Worm (Caenorhabditis elegans) whole organism, young adult: ENCODE measurements around the gene grl-25.

Source experiments
- C06A6.2 ChIP-seq: fragments of 200-800 bp; sonication (Bioruptor generic); conservative IDR thresholded peaks from 2 replicates; pipeline ENCODE4 v1.3.6; 2022; ENCODE audit warnings: missing genetic modification characterization, missing compliant biosample characterization
- D2030.7 ChIP-seq: fragments of 200-800 bp; sonication (Bioruptor generic); IDR thresholded peaks from 2 replicates; pipeline ENCODE4 v1.3.6; 2022; ENCODE audit warnings: missing genetic modification reagents, missing genetic modification characterization, missing compliant biosample characterization
- F23B12.7 ChIP-seq: sonication (generic microtip); optimal IDR thresholded peaks from 2 replicates; lab custom pipeline; 2017; ENCODE audit warnings: missing genetic modification characterization, mild to moderate bottlenecking, missing compliant biosample characterization, antibody characterized with exemption, moderate library complexity; ENCODE audit not compliant: insufficient read depth
- F49E8.2 ChIP-seq: sonication (generic microtip); optimal IDR thresholded peaks from 3 replicates; lab custom pipeline; 2017; ENCODE audit warnings: missing genetic modification characterization, mild to moderate bottlenecking, missing compliant biosample characterization, antibody characterized with exemption, moderate library complexity; ENCODE audit not compliant: insufficient read depth
- T07F8.4 ChIP-seq: sonication (generic microtip); optimal IDR thresholded peaks from 2 replicates; lab custom pipeline; 2016; ENCODE audit warnings: mild to moderate bottlenecking, missing genetic modification characterization, moderate library complexity, missing compliant biosample characterization
- Y67H2A.10 ChIP-seq: fragments of 200-800 bp; sonication (Bioruptor generic); conservative IDR thresholded peaks from 2 replicates; pipeline ENCODE4 v1.3.6; 2022; ENCODE audit warnings: missing genetic modification reagents, missing genetic modification characterization, missing compliant biosample characterization
- Y79H2A.3 ChIP-seq: fragments of 200-800 bp; sonication (Bioruptor generic); conservative IDR thresholded peaks from 2 replicates; pipeline ENCODE4 v1.3.6; 2022; ENCODE audit warnings: missing genetic modification reagents, missing genetic modification characterization, missing compliant biosample characterization
- Y95B8A.8 ChIP-seq: fragments of 200-800 bp; sonication (Bioruptor generic); IDR thresholded peaks from 2 replicates; pipeline ENCODE4 v1.3.6; 2022; ENCODE audit warnings: missing genetic modification reagents, missing genetic modification characterization, missing compliant biosample characterization
- ZK185.1 ChIP-seq: sonication (generic microtip); optimal IDR thresholded peaks from 2 replicates; lab custom pipeline; 2016; ENCODE audit warnings: mild to moderate bottlenecking, missing genetic modification characterization, missing compliant biosample characterization; ENCODE audit not compliant: poor library complexity, severe bottlenecking
- ama-1 ChIP-seq, 3 experiments: fragments of 150-350 bp in 1 of 3; sonication (generic microtip) in 2 of 3; optimal IDR thresholded peaks; 2 replicates each; lab custom pipeline; 2014 to 2018; ENCODE audit warnings: missing biosample characterization in 2 of 3, missing genetic modification characterization in 2 of 3, missing genetic modification reagents in 2 of 3
- aptf-3 ChIP-seq: fragments of 200-800 bp; sonication (Bioruptor generic); IDR thresholded peaks from 2 replicates; pipeline ENCODE4 v1.3.6; 2022; ENCODE audit warnings: missing genetic modification characterization, missing compliant biosample characterization
- attf-5 ChIP-seq: fragments of 200-800 bp; sonication (Bioruptor generic); optimal IDR thresholded peaks from 2 replicates; lab custom pipeline; 2018; ENCODE audit warnings: mild to moderate bottlenecking, missing genetic modification characterization, missing compliant biosample characterization
- bed-1 ChIP-seq: fragments of 200-800 bp; sonication (Bioruptor generic); IDR thresholded peaks from 2 replicates; pipeline ENCODE4 v1.3.6; 2022; ENCODE audit warnings: missing genetic modification reagents, missing genetic modification characterization, missing compliant biosample characterization
- cebp-1 ChIP-seq, 2 experiments: fragments of 200-800 bp in 1 of 2; sonication (Bioruptor generic) in 1 of 2; sonication (generic microtip) in 1 of 2; IDR thresholded peaks in 1 of 2; optimal IDR thresholded peaks in 1 of 2; 2 replicates each; pipeline versions ENCODE4 v1.3.6 to Lab custom; 2017 to 2022; ENCODE audit warnings: missing compliant biosample characterization in 2 of 2, missing genetic modification characterization in 2 of 2, mild to moderate bottlenecking in 1 of 2, missing genetic modification reagents in 1 of 2, moderate library complexity in 1 of 2
- ceh-100 ChIP-seq: fragments of 200-800 bp; sonication (Bioruptor generic); IDR thresholded peaks from 2 replicates; pipeline ENCODE4 v1.3.6; 2022; ENCODE audit warnings: missing genetic modification reagents, missing genetic modification characterization, missing compliant biosample characterization
- ceh-58 ChIP-seq: fragments of 200-800 bp; sonication (Bioruptor generic); IDR thresholded peaks from 2 replicates; pipeline ENCODE4 v1.3.6; 2022; ENCODE audit warnings: missing genetic modification characterization, missing compliant biosample characterization
- ets-4 ChIP-seq: fragments of 200-800 bp; sonication (Bioruptor generic); optimal IDR thresholded peaks from 2 replicates; lab custom pipeline; 2018; ENCODE audit warnings: mild to moderate bottlenecking, missing genetic modification characterization, missing compliant biosample characterization
- fkh-3 ChIP-seq: sonication (generic microtip); optimal IDR thresholded peaks from 2 replicates; lab custom pipeline; 2016; ENCODE audit warnings: mild to moderate bottlenecking, missing genetic modification characterization, missing compliant biosample characterization
- gei-17 ChIP-seq: fragments of 200-800 bp; sonication (Bioruptor generic); optimal IDR thresholded peaks from 2 replicates; lab custom pipeline; 2018; ENCODE audit warnings: mild to moderate bottlenecking, missing genetic modification characterization, missing compliant biosample characterization
- hmg-1.2 ChIP-seq: fragments of 200-800 bp; sonication (Bioruptor generic); IDR thresholded peaks from 2 replicates; pipeline ENCODE4 v1.3.6; 2022; ENCODE audit warnings: missing genetic modification reagents, missing genetic modification characterization, missing compliant biosample characterization
- hrde-1 ChIP-seq: sonication (generic microtip); optimal IDR thresholded peaks from 2 replicates; lab custom pipeline; 2016; ENCODE audit warnings: missing genetic modification characterization, mild to moderate bottlenecking, missing compliant biosample characterization, moderate library complexity, missing genotype, missing genetic modification reagents, borderline replicate concordance
- let-607 ChIP-seq, 2 experiments: fragments of 200-800 bp in 1 of 2; sonication (Bioruptor generic) in 1 of 2; sonication (generic microtip) in 1 of 2; optimal IDR thresholded peaks; 2 replicates each; lab custom pipeline; 2016 to 2018; ENCODE audit warnings: mild to moderate bottlenecking in 2 of 2, missing compliant biosample characterization in 2 of 2, missing genetic modification characterization in 2 of 2, moderate library complexity in 2 of 2, missing genotype in 1 of 2
- lin-26 ChIP-seq: fragments of 200-800 bp; sonication (Bioruptor generic); IDR thresholded peaks from 2 replicates; pipeline ENCODE4 v1.3.6; 2022; ENCODE audit warnings: missing genetic modification reagents, missing genetic modification characterization, missing compliant biosample characterization
- lir-1 ChIP-seq: fragments of 200-800 bp; sonication (Bioruptor generic); conservative IDR thresholded peaks from 2 replicates; pipeline ENCODE4 v1.3.6; 2022; ENCODE audit warnings: missing genetic modification reagents, missing genetic modification characterization, missing compliant biosample characterization
- madf-6 ChIP-seq: fragments of 200-800 bp; sonication (Bioruptor generic); IDR thresholded peaks from 2 replicates; pipeline ENCODE4 v1.3.6; 2022; ENCODE audit warnings: missing genetic modification reagents, missing genetic modification characterization, missing compliant biosample characterization
- nfya-1 ChIP-seq: sonication (generic microtip); optimal IDR thresholded peaks from 2 replicates; lab custom pipeline; 2017; ENCODE audit warnings: antibody characterized with exemption, missing compliant biosample characterization, missing genetic modification characterization, borderline replicate concordance; ENCODE audit not compliant: insufficient read depth
- nhr-27 ChIP-seq: fragments of 200-800 bp; sonication (Bioruptor generic); optimal IDR thresholded peaks from 2 replicates; lab custom pipeline; 2018; ENCODE audit warnings: mild to moderate bottlenecking, missing genetic modification characterization, moderate library complexity, missing compliant biosample characterization
- nhr-80 ChIP-seq: sonication (generic microtip); optimal IDR thresholded peaks from 2 replicates; lab custom pipeline; 2016; ENCODE audit warnings: missing genetic modification characterization, missing compliant biosample characterization
- pbrm-1 ChIP-seq: fragments of 200-800 bp; sonication (Bioruptor generic); IDR thresholded peaks from 2 replicates; pipeline ENCODE4 v1.3.6; 2022; ENCODE audit warnings: missing genetic modification reagents, missing genetic modification characterization, missing compliant biosample characterization
- sdz-38 ChIP-seq: sonication (generic microtip); optimal IDR thresholded peaks from 2 replicates; lab custom pipeline; 2016; ENCODE audit warnings: missing genotype, missing genetic modification characterization, missing compliant biosample characterization
- unc-130 ChIP-seq: sonication (generic microtip); optimal IDR thresholded peaks from 2 replicates; lab custom pipeline; 2016; ENCODE audit warnings: missing genetic modification reagents, missing genetic modification characterization, missing compliant biosample characterization
- ztf-25 ChIP-seq: fragments of 200-800 bp; sonication (Bioruptor generic); IDR thresholded peaks from 2 replicates; pipeline ENCODE4 v1.3.6; 2022; ENCODE audit warnings: missing genetic modification reagents, missing genetic modification characterization, missing compliant biosample characterization

The grl-25 gene

DNA sequence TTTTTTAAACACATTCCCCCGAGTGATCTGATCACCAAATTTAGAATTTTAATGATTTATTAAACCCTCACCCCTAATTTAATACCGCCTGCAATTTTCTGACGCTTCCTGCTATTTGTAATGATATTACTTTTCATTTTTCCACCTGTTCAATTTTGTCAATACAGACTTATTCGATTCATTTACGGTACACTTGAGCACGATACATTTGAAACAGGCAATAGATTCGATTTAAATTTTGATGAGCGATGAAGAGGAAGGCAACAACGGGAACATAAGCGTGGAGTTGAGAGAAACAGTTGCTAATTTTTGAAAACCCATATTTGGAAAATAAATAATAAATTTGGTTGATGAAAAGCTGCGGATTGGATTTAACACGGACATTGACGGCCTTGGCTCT is 42.6 kb downstream of the grl-25 start (continued):
- TF ChIP-seq Y67H2A.10 (GFP tag; lab: Robert Waterston, UW) (no peak), lin-26 (GFP tag; lab: Robert Waterston, UW) (no peak), nfya-1 (tag; lab: Kevin White, UChicago) (no peak), lir-1 (GFP tag; lab: Robert Waterston, UW) (no peak), gei-17 (GFP tag; lab: Kevin White, UChicago) (no peak), unc-130 (peak; percentile 8), hrde-1 (peak; percentile 59), cebp-1 (GFP tag; IDR thresholded peaks at IDR 0.05; lab: Robert Waterston, UW) (no peak), cebp-1 (tag; optimal IDR thresholded peaks at IDR 0.05; lab: Kevin White, UChicago) (peak; percentile 29), F49E8.2 (tag; lab: Kevin White, UChicago) (peak; percentile 23), ets-4 (no peak), pbrm-1 (GFP tag; lab: Robert Waterston, UW) (no peak), ceh-58 (0 out of 2 replicates have a peak, but pooled peaks have one; percentile 76), madf-6 (GFP tag; lab: Robert Waterston, UW) (no peak; the same call in 1 of the 2 replicates), Y95B8A.8 (GFP tag; lab: Robert Waterston, UW) (peak; percentile 74; the same call in 1 of the 2 replicates), hmg-1.2 (peak; percentile 26; the same call in 1 of the 2 replicates), C06A6.2 (GFP tag; lab: Robert Waterston, UW) (no peak), fkh-3 (tag; lab: Kevin White, UChicago) (no peak), Y79H2A.3 (GFP tag; lab: Robert Waterston, UW) (peak; percentile 63; the same call in 1 of the 2 replicates)

DNA sequence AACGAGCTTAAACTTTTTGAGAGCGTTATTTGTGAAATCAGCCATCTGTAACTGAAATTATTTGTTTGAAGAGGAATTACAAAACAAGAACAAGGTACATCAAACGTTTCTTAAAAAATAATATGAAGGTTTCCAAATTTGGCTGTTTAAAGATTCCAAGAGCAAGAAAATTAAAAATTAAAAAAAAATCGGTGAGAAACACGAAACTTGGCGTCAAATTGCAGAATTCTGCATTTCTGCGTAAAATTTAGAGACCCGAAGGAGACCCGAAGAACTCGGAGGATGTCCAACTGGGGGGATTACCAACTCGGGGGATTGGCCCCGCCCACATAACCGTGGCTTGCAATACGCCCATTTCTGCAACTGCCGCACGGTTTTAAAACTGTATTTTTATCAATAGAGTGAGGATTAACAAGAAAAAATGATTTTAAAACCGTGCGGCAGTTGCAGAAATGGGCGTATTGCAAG is 43.8 kb downstream of the grl-25 start, which contains the start of gene rab-6.1:
Gene rab-6.1 (minus strand): TSS at position 51 of the 468 bp plus-strand sequence.
- TF ChIP-seq ceh-100 (GFP tag; lab: Robert Waterston, UW), result peak; percentile 65
- peak; percentile 56 for TF ChIP-seq D2030.7 (GFP tag; lab: Robert Waterston, UW)
- 0 out of 2 replicates have a peak, but pooled peaks have one; percentile 24 for TF ChIP-seq bed-1 (GFP tag; lab: Robert Waterston, UW)
- TF ChIP-seq, all 124 proteins: peak for 3; not testable (repeated sequence) for 121

DNA sequence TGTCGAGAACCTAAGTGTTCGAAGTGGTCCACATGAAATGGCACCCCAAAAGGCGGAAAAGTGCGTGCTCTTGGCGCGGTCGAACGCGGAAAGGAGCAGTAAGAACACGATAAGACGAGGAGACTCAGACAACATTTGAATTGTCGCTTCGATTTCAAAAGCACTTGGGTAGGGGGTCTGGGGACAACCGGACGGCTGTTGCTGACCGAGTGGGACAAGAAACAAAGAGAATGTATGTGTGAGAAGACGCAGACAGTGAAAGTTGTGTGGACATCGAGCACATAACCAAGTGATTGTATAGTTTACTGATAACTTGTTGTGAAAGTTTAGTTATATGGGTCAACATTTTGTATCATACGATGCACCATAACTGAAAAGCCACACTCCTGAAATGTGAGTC is 45.1 kb downstream of the grl-25 start:
- TF ChIP-seq F23B12.7 (no peak), cebp-1 (GFP tag; IDR thresholded peaks at IDR 0.05; lab: Robert Waterston, UW) (peak; percentile 46; the same call in 1 of the 2 replicates), cebp-1 (tag; optimal IDR thresholded peaks at IDR 0.05; lab: Kevin White, UChicago) (no peak), ceh-58 (no peak), ama-1 (optimal IDR thresholded peaks at IDR 0.05; lab: Kevin White, UChicago) (no peak), ama-1 (GFP tag; optimal IDR thresholded peaks at IDR 0.05; lab: Kevin White, UChicago) (no peak), aptf-3 (no peak), nhr-80 (peak; percentile 78), nhr-27 (tag; lab: Kevin White, UChicago) (no peak), T07F8.4 (tag; lab: Kevin White, UChicago) (no peak), ZK185.1 (tag; lab: Kevin White, UChicago) (no peak), lir-1 (GFP tag; lab: Robert Waterston, UW) (no peak), attf-5 (GFP tag; lab: Kevin White, UChicago) (peak; percentile 29), ztf-25 (GFP tag; lab: Robert Waterston, UW) (no peak), sdz-38 (tag; lab: Kevin White, UChicago) (no peak), let-607 (tag; optimal IDR thresholded peaks at IDR 0.05; lab: Kevin White, UChicago) (no peak), unc-130 (no peak)
- TF ChIP-seq, all 124 proteins: peak for 3
